Worm (Caenorhabditis elegans): ENCODE results near the gene srh-135.
A peak's percentile ranks its signal among the peaks of the same experiment; 100 is the strongest.

Gene srh-135

ce11 chrII:10197091-10197675, 29.7 kb downstream of the srh-135 start, which contains the start of gene R05H5.3 (continued):
- no peak for TF ChIP-seq B0035.1 (tag; optimal IDR thresholded peaks at IDR 0.05)
- TF ChIP-seq Y56A3A.18 (GFP tag; IDR thresholded peaks at IDR 0.05), result no peak
- peak; percentile 65; the same call in 1 of the 2 replicates for TF ChIP-seq ztf-25 (GFP tag; IDR thresholded peaks at IDR 0.05)
- TF ChIP-seq nhr-120 (GFP tag; IDR thresholded peaks at IDR 0.05), result no peak
- no peak for TF ChIP-seq gei-17 (GFP tag; optimal IDR thresholded peaks at IDR 0.05)
- peak; percentile 64 for TF ChIP-seq egrh-3 (GFP tag; IDR thresholded peaks at IDR 0.05)
- TF ChIP-seq ztf-22 (GFP tag; optimal IDR thresholded peaks at IDR 0.05), result no peak
- peak in 1 of 3 experiments; percentile 75 for TF ChIP-seq lin-35 (GFP tag; optimal IDR thresholded peaks at IDR 0.05)
- TF ChIP-seq akir-1 (GFP tag; optimal IDR thresholded peaks at IDR 0.05), result no peak
- peak; percentile 80 for TF ChIP-seq lsl-1 (GFP tag; optimal IDR thresholded peaks at IDR 0.05)
- peak; percentile 74 for TF ChIP-seq him-1 (tag; optimal IDR thresholded peaks at IDR 0.05)
- TF ChIP-seq F52B5.7 (tag; optimal IDR thresholded peaks at IDR 0.05), result no peak
- no peak for TF ChIP-seq let-607 (tag; optimal IDR thresholded peaks at IDR 0.05)
- no peak for TF ChIP-seq lag-1 (GFP tag; IDR thresholded peaks at IDR 0.05)
- TF ChIP-seq ztf-28 (GFP tag; IDR thresholded peaks at IDR 0.05), result no peak; the same call in none of the 2 replicates
- TF ChIP-seq cebp-2 (GFP tag; IDR thresholded peaks at IDR 0.05), result no peak
- no peak for TF ChIP-seq let-526 (GFP tag; IDR thresholded peaks at IDR 0.05)
- no peak for TF ChIP-seq Y53F4B.3 (GFP tag; IDR thresholded peaks at IDR 0.05)
- peak; percentile 40 for TF ChIP-seq snpc-1.3 (tag; optimal IDR thresholded peaks at IDR 0.05; ENCODE audit: insufficient read depth)
- no peak for TF ChIP-seq K12H6.12 (tag; optimal IDR thresholded peaks at IDR 0.05)
- TF ChIP-seq nhr-80 (tag; optimal IDR thresholded peaks at IDR 0.05), result peak; percentile 24
- TF ChIP-seq ekl-4 (GFP tag; IDR thresholded peaks at IDR 0.05), result peak; percentile 31; the same call in 1 of the 2 replicates
- TF ChIP-seq unc-62 (GFP tag; optimal IDR thresholded peaks at IDR 0.05), result no peak
- TF ChIP-seq ztf-26 (tag; optimal IDR thresholded peaks at IDR 0.05), result no peak
- TF ChIP-seq snpc-4 (GFP tag; optimal IDR thresholded peaks at IDR 0.05), result peak; percentile 37
- no peak for TF ChIP-seq snpc-4 (tag; optimal IDR thresholded peaks at IDR 0.05)
- no peak for TF ChIP-seq Y53G8AR.9 (GFP tag; conservative IDR thresholded peaks at IDR 0.05)
- TF ChIP-seq rcor-1 (GFP tag; IDR thresholded peaks at IDR 0.05), result no peak; the same call in 1 of the 2 replicates
- no peak for TF ChIP-seq dpff-1 (tag; optimal IDR thresholded peaks at IDR 0.05)
- peak; percentile 66; the same call in 1 of the 2 replicates for TF ChIP-seq hmg-1.2 (GFP tag; IDR thresholded peaks at IDR 0.05)
- TF ChIP-seq unc-130 (GFP tag; optimal IDR thresholded peaks at IDR 0.05), result peak; percentile 92
- peak; percentile 69; the same call in 1 of the 2 replicates for TF ChIP-seq C17E4.6 (GFP tag; IDR thresholded peaks at IDR 0.05)
- TF ChIP-seq madf-10 (tag; optimal IDR thresholded peaks at IDR 0.05), result peak; percentile 40
- peak; percentile 72; the same call in 1 of the 2 replicates for TF ChIP-seq Y79H2A.3 (GFP tag; conservative IDR thresholded peaks at IDR 0.05)
- no peak for TF ChIP-seq mxl-1 (tag; optimal IDR thresholded peaks at IDR 0.05)
- TF ChIP-seq sea-2 (GFP tag; IDR thresholded peaks at IDR 0.05), result no peak
- 0 out of 2 replicates have a peak, but pooled peaks have one; percentile 19 for TF ChIP-seq nfyb-1 (GFP tag; IDR thresholded peaks at IDR 0.05)

- TF ChIP-seq ztf-6 (GFP tag; IDR thresholded peaks at IDR 0.05), result no peak
- TF ChIP-seq D2030.7 (GFP tag; IDR thresholded peaks at IDR 0.05), result no peak
- no peak for TF ChIP-seq Y53G8AR.9 (GFP tag; conservative IDR thresholded peaks at IDR 0.05)
- no peak for TF ChIP-seq ceh-58 (GFP tag; IDR thresholded peaks at IDR 0.05)
- TF ChIP-seq lir-1 (GFP tag; conservative IDR thresholded peaks at IDR 0.05), result no peak
- no peak for TF ChIP-seq aptf-3 (GFP tag; IDR thresholded peaks at IDR 0.05)
- TF ChIP-seq mel-28 (tag; optimal IDR thresholded peaks at IDR 0.05; ENCODE audit: borderline replicate concordance), result no peak
- no peak for TF ChIP-seq dpl-1 (GFP tag; optimal IDR thresholded peaks at IDR 0.05)
- no peak for TF ChIP-seq attf-3 (GFP tag; conservative IDR thresholded peaks at IDR 0.05)
- TF ChIP-seq rec-8 (tag; optimal IDR thresholded peaks at IDR 0.05), result no peak
- no peak for TF ChIP-seq unc-130 (GFP tag; optimal IDR thresholded peaks at IDR 0.05)
- no peak for TF ChIP-seq aptf-2 (GFP tag; conservative IDR thresholded peaks at IDR 0.05)
- TF ChIP-seq F39B2.1 (GFP tag; IDR thresholded peaks at IDR 0.05), result no peak
Observed at ce11 chrII:10194605-10195004, 32.3 kb downstream of the srh-135 start, which contains the start of gene srb-6. Gene srb-6, plus strand, starts transcription at chrII:10194905.
